Fruit fly (Drosophila melanogaster) whole organism, embryonic: ENCODE measurements around the gene Pgant7.
A peak's percentile ranks its signal among the peaks of the same experiment; 100 is the strongest.

Experiments used
- Abd-B ChIP-seq: fragments of 200-800 bp; sonication (Bioruptor generic); optimal IDR thresholded peaks from 2 replicates; lab custom pipeline; 2018; ENCODE audit warnings: missing biosample characterization, mild to moderate bottlenecking, missing genetic modification characterization, moderate library complexity
- Atf-2 ChIP-seq: fragments of 200-800 bp; sonication (Bioruptor generic); optimal IDR thresholded peaks from 2 replicates; lab custom pipeline; 2016; ENCODE audit warnings: missing biosample characterization, missing genetic modification characterization
- Atf3 ChIP-seq: fragments of 200-800 bp; sonication (Bioruptor generic); optimal IDR thresholded peaks from 3 replicates; lab custom pipeline; 2016; ENCODE audit warnings: missing biosample characterization, missing genetic modification characterization
- Blimp-1 ChIP-seq: fragments of 200-800 bp; sonication (Bioruptor generic); optimal IDR thresholded peaks from 3 replicates; lab custom pipeline; 2018; ENCODE audit warnings: missing biosample characterization, missing genetic modification characterization, mild to moderate bottlenecking, moderate library complexity, missing genetic modification reagents
- CG10147 ChIP-seq: fragments of 200-800 bp; sonication (Bioruptor generic); optimal IDR thresholded peaks from 2 replicates; lab custom pipeline; 2019; ENCODE audit warnings: missing biosample characterization, mild to moderate bottlenecking, missing genetic modification characterization, moderate library complexity
- CG13894 ChIP-seq: fragments of 200-800 bp; sonication (Bioruptor generic); optimal IDR thresholded peaks from 3 replicates; lab custom pipeline; 2018; ENCODE audit warnings: missing biosample characterization, mild to moderate bottlenecking, missing genetic modification characterization, moderate library complexity
- CG14441 ChIP-seq: fragments of 200-800 bp; sonication (Bioruptor generic); IDR thresholded peaks from 2 replicates; pipeline ENCODE4 v1.3.6; 2022; ENCODE audit warnings: missing biosample characterization, missing genetic modification characterization
- CG1602 ChIP-seq: fragments of 200-800 bp; sonication (Bioruptor generic); optimal IDR thresholded peaks from 3 replicates; lab custom pipeline; 2016; ENCODE audit warnings: missing biosample characterization, missing genetic modification characterization
- CG17385 ChIP-seq: fragments of 200-800 bp; sonication (Bioruptor generic); optimal IDR thresholded peaks from 3 replicates; lab custom pipeline; 2018; ENCODE audit warnings: missing biosample characterization, mild to moderate bottlenecking, missing genetic modification characterization
- CG17829 ChIP-seq: fragments of 200-800 bp; optimal IDR thresholded peaks from 2 replicates; lab custom pipeline; 2019; ENCODE audit warnings: missing biosample characterization, mild to moderate bottlenecking, missing genetic modification characterization, moderate library complexity
- CG2120 ChIP-seq: fragments of 200-800 bp; sonication (Bioruptor generic); optimal IDR thresholded peaks from 3 replicates; lab custom pipeline; 2016; ENCODE audit warnings: missing biosample characterization, missing genetic modification characterization
- CG2678 ChIP-seq: fragments of 200-800 bp; sonication (Bioruptor generic); optimal IDR thresholded peaks from 3 replicates; lab custom pipeline; 2019; ENCODE audit warnings: missing biosample characterization, mild to moderate bottlenecking, missing genetic modification characterization, moderate library complexity
- CG3281 ChIP-seq: fragments of 200-800 bp; sonication (Bioruptor generic); optimal IDR thresholded peaks from 3 replicates; lab custom pipeline; 2017; ENCODE audit warnings: missing biosample characterization, mild to moderate bottlenecking, missing genetic modification characterization
- CG4424 ChIP-seq: fragments of 200-800 bp; sonication (Bioruptor generic); optimal IDR thresholded peaks from 3 replicates; lab custom pipeline; 2016; ENCODE audit warnings: missing biosample characterization, missing genetic modification characterization
- CG4730 ChIP-seq: fragments of 200-800 bp; sonication (Bioruptor generic); IDR thresholded peaks from 2 replicates; pipeline ENCODE4 v1.3.6; 2022; ENCODE audit warnings: missing biosample characterization, missing genetic modification characterization
- CG6654 ChIP-seq: fragments of 200-800 bp; sonication (Bioruptor generic); optimal IDR thresholded peaks from 2 replicates; lab custom pipeline; 2017; ENCODE audit warnings: missing biosample characterization, mild to moderate bottlenecking, missing genetic modification characterization
- CG7556 ChIP-seq: fragments of 200-800 bp; sonication (Bioruptor generic); optimal IDR thresholded peaks from 2 replicates; lab custom pipeline; 2017; ENCODE audit warnings: missing biosample characterization, mild to moderate bottlenecking, missing genetic modification characterization
- CG7786 ChIP-seq: fragments of 200-800 bp; sonication (Bioruptor generic); optimal IDR thresholded peaks from 2 replicates; lab custom pipeline; 2016; ENCODE audit warnings: missing biosample characterization, missing genetic modification characterization
- CG7839 ChIP-seq: fragments of 200-800 bp; sonication (Bioruptor generic); optimal IDR thresholded peaks from 3 replicates; lab custom pipeline; 2018; ENCODE audit warnings: missing biosample characterization, mild to moderate bottlenecking, missing genetic modification characterization, moderate library complexity
- CoRest ChIP-seq: fragments of 200-800 bp; sonication (Bioruptor generic); optimal IDR thresholded peaks from 3 replicates; lab custom pipeline; 2018; ENCODE audit warnings: missing biosample characterization, mild to moderate bottlenecking, missing genetic modification characterization, moderate library complexity
- D ChIP-seq, 2 experiments: fragments of 200-800 bp in 1 of 2; fragments of >200 bp in 1 of 2; sonication (Bioruptor generic) in 1 of 2; optimal IDR thresholded peaks; 2 replicates in 1 of 2; 3 replicates in 1 of 2; lab custom pipeline; 2017; ENCODE audit warnings: mild to moderate bottlenecking in 1 of 2, missing biosample characterization in 1 of 2, missing genetic modification characterization in 1 of 2, missing genetic modification reagents in 1 of 2
- Dbx ChIP-seq: fragments of 200-800 bp; sonication (Bioruptor generic); IDR thresholded peaks from 3 replicates; pipeline ENCODE4 v1.3.6; 2022; ENCODE audit warnings: missing biosample characterization, missing genetic modification characterization
- Fer3 ChIP-seq: fragments of 200-800 bp; sonication (Bioruptor generic); optimal IDR thresholded peaks from 2 replicates; lab custom pipeline; 2018; ENCODE audit warnings: missing biosample characterization, mild to moderate bottlenecking, missing genetic modification characterization, moderate library complexity
- H2.0 ChIP-seq: fragments of 200-800 bp; sonication (Bioruptor generic); IDR thresholded peaks from 2 replicates; pipeline ENCODE4 v1.3.6; 2022; ENCODE audit warnings: missing biosample characterization, missing genetic modification characterization
- Hmr ChIP-seq: fragments of 200-800 bp; sonication (Bioruptor generic); optimal IDR thresholded peaks from 3 replicates; lab custom pipeline; 2017; ENCODE audit warnings: mild to moderate bottlenecking, missing biosample characterization, missing genetic modification reagents, missing genetic modification characterization
- Hr78 ChIP-seq, 2 experiments: fragments of 200-800 bp in 1 of 2; fragments of >200 bp in 1 of 2; sonication (Bioruptor generic) in 1 of 2; optimal IDR thresholded peaks; 2 replicates each; lab custom pipeline; 2017 to 2019; ENCODE audit warnings: missing biosample characterization in 2 of 2, missing genetic modification characterization in 2 of 2, mild to moderate bottlenecking in 1 of 2, moderate library complexity in 1 of 2
- Kr ChIP-seq: fragments of 200-800 bp; sonication (Bioruptor generic); optimal IDR thresholded peaks from 2 replicates; lab custom pipeline; 2017; ENCODE audit warnings: missing biosample characterization, mild to moderate bottlenecking, missing genetic modification characterization
- Med ChIP-seq: fragments of 200-800 bp; sonication (Bioruptor generic); peaks from one replicate; lab custom pipeline; 2016; ENCODE audit warnings: missing biosample characterization, missing genetic modification characterization, mild to moderate bottlenecking, inconsistent platforms, moderate library complexity
- Nf-YB ChIP-seq: fragments of 200-800 bp; sonication (Bioruptor generic); optimal IDR thresholded peaks from 3 replicates; lab custom pipeline; 2019; ENCODE audit warnings: missing biosample characterization, mild to moderate bottlenecking, missing genetic modification characterization, moderate library complexity
- PHDP ChIP-seq: fragments of 200-800 bp; sonication (Bioruptor generic); optimal IDR thresholded peaks from 3 replicates; lab custom pipeline; 2018; ENCODE audit warnings: missing biosample characterization, mild to moderate bottlenecking, missing genetic modification characterization, moderate library complexity
- Pdp1 ChIP-seq, 2 experiments: fragments of 200-800 bp; sonication (Bioruptor generic); optimal IDR thresholded peaks; 3 replicates each; lab custom pipeline; 2016; ENCODE audit warnings: missing biosample characterization in 2 of 2, missing genetic modification characterization in 2 of 2, mild to moderate bottlenecking in 1 of 2, moderate library complexity in 1 of 2
- Rfx ChIP-seq: fragments of 200-800 bp; sonication (Bioruptor generic); IDR thresholded peaks from 2 replicates; pipeline ENCODE4 v1.3.6; 2022; ENCODE audit warnings: missing biosample characterization, missing genetic modification characterization
- Rx ChIP-seq: fragments of 200-800 bp; sonication (Bioruptor generic); IDR thresholded peaks from 2 replicates; pipeline ENCODE4 v1.3.6; 2022; ENCODE audit warnings: missing biosample characterization, missing genetic modification characterization
- Side ChIP-seq: fragments of 200-800 bp; sonication (Bioruptor generic); optimal IDR thresholded peaks from 2 replicates; lab custom pipeline; 2016; ENCODE audit warnings: missing biosample characterization, missing genetic modification characterization
- Sox102F ChIP-seq: fragments of 200-800 bp; sonication (Bioruptor generic); optimal IDR thresholded peaks from 2 replicates; lab custom pipeline; 2018; ENCODE audit warnings: missing biosample characterization, mild to moderate bottlenecking, missing genetic modification characterization, moderate library complexity
- Xbp1 ChIP-seq: fragments of 200-800 bp; sonication (Bioruptor generic); optimal IDR thresholded peaks from 3 replicates; lab custom pipeline; 2016; ENCODE audit warnings: missing biosample characterization, mild to moderate bottlenecking, missing genetic modification characterization
- gem ChIP-seq: fragments of 200-800 bp; sonication (Bioruptor generic); optimal IDR thresholded peaks from 2 replicates; lab custom pipeline; 2019; ENCODE audit warnings: missing biosample characterization, mild to moderate bottlenecking, missing genetic modification characterization, moderate library complexity
- grn ChIP-seq: fragments of 200-800 bp; sonication (Bioruptor generic); optimal IDR thresholded peaks from 3 replicates; lab custom pipeline; 2017; ENCODE audit warnings: missing biosample characterization, missing genetic modification characterization
- pan ChIP-seq, 4 experiments: fragments of >200 bp in 3 of 4; fragments of 200-800 bp in 1 of 4; sonication (Bioruptor generic) in 1 of 4; optimal IDR thresholded peaks in 3 of 4; IDR thresholded peaks in 1 of 4; 2 replicates each; pipeline versions ENCODE4 v1.3.6 to Lab custom; 2017 to 2022; ENCODE audit warnings: missing biosample characterization in 2 of 4, missing genetic modification characterization in 2 of 4, mixed read lengths in 1 of 4
- pros ChIP-seq: fragments of 200-800 bp; sonication (Bioruptor generic); optimal IDR thresholded peaks from 3 replicates; lab custom pipeline; 2019; ENCODE audit warnings: missing biosample characterization, mild to moderate bottlenecking, missing genetic modification characterization, moderate library complexity
- row ChIP-seq: fragments of 200-800 bp; sonication (Bioruptor generic); IDR thresholded peaks from 3 replicates; pipeline ENCODE4 v1.3.6; 2022; ENCODE audit warnings: missing biosample characterization, missing genetic modification characterization
- scrt ChIP-seq: fragments of 200-800 bp; sonication (Bioruptor generic); optimal IDR thresholded peaks from 2 replicates; lab custom pipeline; 2018; ENCODE audit warnings: missing biosample characterization, mild to moderate bottlenecking, missing genetic modification characterization, moderate library complexity
- sens ChIP-seq: fragments of 200-800 bp; sonication (Bioruptor generic); peaks from one replicate; lab custom pipeline; 2016; ENCODE audit warnings: missing biosample characterization, missing genetic modification characterization
- seq ChIP-seq: fragments of 200-800 bp; sonication (Bioruptor generic); IDR thresholded peaks from 2 replicates; pipeline ENCODE4 v1.3.6; 2022; ENCODE audit warnings: missing biosample characterization, missing genetic modification characterization
- sisA ChIP-seq: fragments of 200-800 bp; sonication (Bioruptor generic); IDR thresholded peaks from 2 replicates; pipeline ENCODE4 v1.3.6; 2022; ENCODE audit warnings: missing biosample characterization, missing genetic modification characterization
- sug ChIP-seq: fragments of 200-800 bp; optimal IDR thresholded peaks from 2 replicates; lab custom pipeline; 2019; ENCODE audit warnings: missing biosample characterization, mild to moderate bottlenecking, missing genetic modification characterization, moderate library complexity
- tgo ChIP-seq: fragments of 200-800 bp; sonication (Bioruptor generic); IDR thresholded peaks from 3 replicates; pipeline ENCODE4 v1.3.6; 2022; ENCODE audit warnings: missing biosample characterization, missing genetic modification characterization
- tin ChIP-seq: fragments of 200-800 bp; sonication (Bioruptor generic); optimal IDR thresholded peaks from 3 replicates; lab custom pipeline; 2016; ENCODE audit warnings: missing biosample characterization, missing genetic modification characterization
- yki ChIP-seq: fragments of >200 bp; optimal IDR thresholded peaks from 3 replicates; lab custom pipeline; 2018
- z ChIP-seq: fragments of 200-800 bp; sonication (Bioruptor generic); IDR thresholded peaks from 3 replicates; pipeline ENCODE4 v1.3.6; 2022; ENCODE audit warnings: missing biosample characterization, missing genetic modification characterization

The Pgant7 gene

DNA sequence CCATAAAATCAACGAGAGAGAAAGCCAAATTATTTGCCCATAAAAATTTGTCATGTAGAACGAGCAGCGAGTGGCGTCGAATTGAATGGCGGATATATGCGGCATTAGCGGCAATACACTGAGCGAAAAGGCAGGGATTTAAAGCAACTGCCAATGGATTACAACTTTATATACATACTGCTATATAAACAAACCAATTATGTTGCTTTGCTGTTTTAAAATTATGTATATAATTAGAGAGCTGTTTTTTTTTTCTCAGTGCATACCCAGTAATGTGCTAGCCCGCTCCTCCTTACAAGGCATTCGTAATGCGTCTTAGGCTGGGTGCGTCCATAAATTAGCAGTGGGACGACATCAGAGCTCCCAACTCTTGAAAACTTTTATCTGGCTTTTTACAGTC is 31.9 kb downstream of the Pgant7 start (continued):
- TF ChIP-seq CG3281 (GFP tag; lab: Kevin White, UChicago) = peak; percentile 32
- no peak for TF ChIP-seq CG6654 (GFP tag; lab: Kevin White, UChicago)
- peak; percentile 33; the same call in 1 of the 2 replicates for TF ChIP-seq sisA
- peak; percentile 12 for TF ChIP-seq Xbp1 (GFP tag; lab: Kevin White, UChicago)
- 0 out of 2 replicates have a peak, but pooled peaks have one; percentile 29 for TF ChIP-seq H2.0
- no peak for TF ChIP-seq CG13894 (tag; lab: Kevin White, UChicago)
- no peak for TF ChIP-seq CG10147 (GFP tag; lab: Kevin White, UChicago)
- TF ChIP-seq Hmr (GFP tag; lab: Kevin White, UChicago) = peak; percentile 48
- TF ChIP-seq CG4730 (GFP tag; lab: Robert Waterston, UW) = no peak
- TF ChIP-seq row (GFP tag; lab: Robert Waterston, UW) = peak; percentile 56
- TF ChIP-seq sug = no peak
- no peak for TF ChIP-seq D (optimal IDR thresholded peaks at IDR 0.05; lab: Kevin White, UChicago)
- TF ChIP-seq D (GFP tag; optimal IDR thresholded peaks at IDR 0.05; lab: Kevin White, UChicago) = no peak
- peak; percentile 13 for TF ChIP-seq Sox102F (GFP tag; lab: Kevin White, UChicago)
- TF ChIP-seq CG4424 (GFP tag; lab: Kevin White, UChicago) = no peak
- no peak for TF ChIP-seq Hr78 (GFP tag; optimal IDR thresholded peaks at IDR 0.05; lab: Kevin White, UChicago)
- peak; percentile 30 for TF ChIP-seq Fer3 (tag; lab: Kevin White, UChicago)
- peak; percentile 51; the same call in 1 of the 3 replicates for TF ChIP-seq Dbx
- peak; percentile 7 for TF ChIP-seq CG1602 (GFP tag; lab: Kevin White, UChicago)
- no peak for TF ChIP-seq pan (optimal IDR thresholded peaks at IDR 0.05; lab: Kevin White, UChicago)
- peak in 1 of 2 experiments; percentile 58 for TF ChIP-seq pan (GFP tag; optimal IDR thresholded peaks at IDR 0.05 in 1 of 2, IDR thresholded peaks at IDR 0.05 in 1 of 2)
- peak; percentile 51 for TF ChIP-seq CG2678 (tag; lab: Kevin White, UChicago)
- no peak for TF ChIP-seq PHDP (tag; lab: Kevin White, UChicago)
- TF ChIP-seq sens (GFP tag; lab: Kevin White, UChicago) = peak; percentile 70
- peak; percentile 68 for TF ChIP-seq CG2120 (GFP tag; lab: Kevin White, UChicago)
- TF ChIP-seq grn = no peak
- no peak for TF ChIP-seq pros (GFP tag; lab: Kevin White, UChicago)
- TF ChIP-seq CG7786 (GFP tag; lab: Kevin White, UChicago) = no peak
- TF ChIP-seq Abd-B (GFP tag; lab: Kevin White, UChicago) = peak; percentile 13
- TF ChIP-seq CG17829 (tag; lab: Kevin White, UChicago) = no peak
- TF ChIP-seq scrt (GFP tag; lab: Kevin White, UChicago) = peak; percentile 28
- peak; percentile 23 for TF ChIP-seq tin (GFP tag; lab: Kevin White, UChicago)
- no peak for TF ChIP-seq tgo
- no peak for TF ChIP-seq Side (GFP tag; lab: Kevin White, UChicago)
- TF ChIP-seq Atf3 = no peak
- TF ChIP-seq Blimp-1 (GFP tag; lab: Kevin White, UChicago) = no peak
- peak; percentile 8 for TF ChIP-seq CoRest (tag; lab: Kevin White, UChicago)
- TF ChIP-seq CG14441 = peak; percentile 48; the same call in 1 of the 2 replicates
- no peak for TF ChIP-seq Nf-YB (GFP tag; lab: Kevin White, UChicago)
- TF ChIP-seq CG17385 (GFP tag; lab: Kevin White, UChicago) = peak; percentile 8
- TF ChIP-seq gem = peak; percentile 36
- peak in 1 of 2 experiments; percentile 12 for TF ChIP-seq Pdp1 (GFP tag; optimal IDR thresholded peaks at IDR 0.05; lab: Kevin White, UChicago)
- no peak for TF ChIP-seq yki
- peak; percentile 32 for TF ChIP-seq CG7556 (GFP tag; lab: Kevin White, UChicago)
- TF ChIP-seq Kr = no peak
- TF ChIP-seq Rx = no peak
- peak; percentile 62 for TF ChIP-seq Rfx (GFP tag; lab: Robert Waterston, UW)
- 0 out of 2 replicates have a peak, but pooled peaks have one; percentile 23 for TF ChIP-seq seq
- TF ChIP-seq CG7839 (tag; lab: Kevin White, UChicago) = peak; percentile 45
- no peak for TF ChIP-seq Atf-2 (GFP tag; lab: Kevin White, UChicago)
- TF ChIP-seq z (GFP tag; lab: Robert Waterston, UW) = no peak
- TF ChIP-seq Med (GFP tag; lab: Kevin White, UChicago) = peak; percentile 86
